Worm (Caenorhabditis elegans) whole organism, mixed stage, embryonic: ENCODE measurements around the gene T07D4.5.

Experiments used
- M03D4.4 ChIP-seq: sonication (generic microtip); optimal IDR thresholded peaks from 2 replicates; lab custom pipeline; 2017; ENCODE audit warnings: mild to moderate bottlenecking, missing genetic modification characterization, missing compliant biosample characterization
- bed-3 ChIP-seq: fragments of 200-800 bp; sonication (Bioruptor generic); optimal IDR thresholded peaks from 3 replicates; lab custom pipeline; 2018; ENCODE audit warnings: mild to moderate bottlenecking, missing genetic modification characterization, moderate library complexity, missing compliant biosample characterization
- blmp-1 ChIP-seq: fragments of 150-350 bp; optimal IDR thresholded peaks from 2 replicates; lab custom pipeline; 2014; ENCODE audit warnings: missing biosample characterization, missing genetic modification characterization
- ceh-39 ChIP-seq: fragments of 150-350 bp; optimal IDR thresholded peaks from 2 replicates; lab custom pipeline; 2014; ENCODE audit warnings: missing biosample characterization, missing genetic modification characterization
- ceh-43 ChIP-seq: fragments of 200-800 bp; sonication (Bioruptor generic); optimal IDR thresholded peaks from 2 replicates; lab custom pipeline; 2018; ENCODE audit warnings: mild to moderate bottlenecking, missing genetic modification characterization, moderate library complexity, missing compliant biosample characterization
- ceh-83 ChIP-seq: fragments of 200-800 bp; sonication (Bioruptor generic); optimal IDR thresholded peaks from 2 replicates; lab custom pipeline; 2018; ENCODE audit warnings: mild to moderate bottlenecking, missing genetic modification characterization, missing compliant biosample characterization
- ces-1 ChIP-seq: fragments of 150-350 bp; optimal IDR thresholded peaks from 2 replicates; lab custom pipeline; 2014; ENCODE audit warnings: missing biosample characterization, missing genetic modification reagents, missing genetic modification characterization
- elt-1 ChIP-seq: sonication (generic microtip); optimal IDR thresholded peaks from 2 replicates; lab custom pipeline; 2017; ENCODE audit warnings: missing genetic modification characterization, mild to moderate bottlenecking, missing compliant biosample characterization, antibody characterized with exemption, moderate library complexity, borderline replicate concordance; ENCODE audit not compliant: insufficient read depth
- elt-3 ChIP-seq: fragments of 150-350 bp; optimal IDR thresholded peaks from 2 replicates; lab custom pipeline; 2014; ENCODE audit warnings: missing biosample characterization, missing genetic modification characterization
- flh-1 ChIP-seq: fragments of 200-800 bp; sonication (Bioruptor generic); optimal IDR thresholded peaks from 2 replicates; lab custom pipeline; 2018; ENCODE audit warnings: mild to moderate bottlenecking, missing genetic modification characterization, moderate library complexity, missing compliant biosample characterization
- ham-2 ChIP-seq: fragments of 200-800 bp; sonication (Bioruptor generic); optimal IDR thresholded peaks from 2 replicates; lab custom pipeline; 2018; ENCODE audit warnings: mild to moderate bottlenecking, missing genetic modification characterization, missing compliant biosample characterization
- hlh-1 ChIP-seq: fragments of 150-350 bp; optimal IDR thresholded peaks from 2 replicates; lab custom pipeline; 2014; ENCODE audit warnings: missing biosample characterization, missing genetic modification reagents, missing genetic modification characterization
- lin-13 ChIP-seq: fragments of 150-350 bp; optimal IDR thresholded peaks from 2 replicates; lab custom pipeline; 2014; ENCODE audit warnings: missing biosample characterization, missing genetic modification characterization
- lin-32 ChIP-seq: fragments of 200-800 bp; sonication (Bioruptor generic); optimal IDR thresholded peaks from 2 replicates; lab custom pipeline; 2018; ENCODE audit warnings: mild to moderate bottlenecking, missing genetic modification characterization, missing compliant biosample characterization
- lsy-2 ChIP-seq: fragments of 150-350 bp; optimal IDR thresholded peaks from 2 replicates; lab custom pipeline; 2014; ENCODE audit warnings: missing biosample characterization, missing genetic modification characterization
- mab-5 ChIP-seq: fragments of 150-350 bp; optimal IDR thresholded peaks from 2 replicates; lab custom pipeline; 2014; ENCODE audit warnings: missing biosample characterization, missing genetic modification characterization
- mep-1 ChIP-seq: fragments of 150-350 bp; optimal IDR thresholded peaks from 2 replicates; lab custom pipeline; 2017; ENCODE audit warnings: missing biosample characterization, missing genetic modification reagents, missing genetic modification characterization, inconsistent platforms
- mls-2 ChIP-seq: sonication (generic microtip); optimal IDR thresholded peaks from 2 replicates; lab custom pipeline; 2016; ENCODE audit warnings: mild to moderate bottlenecking, missing genetic modification characterization, moderate library complexity, missing compliant biosample characterization
- nhr-12 ChIP-seq: fragments of 150-350 bp; optimal IDR thresholded peaks from 2 replicates; lab custom pipeline; 2014; ENCODE audit warnings: missing biosample characterization, missing genetic modification characterization
- nhr-2 ChIP-seq: fragments of 150-350 bp; optimal IDR thresholded peaks from 2 replicates; lab custom pipeline; 2014; ENCODE audit warnings: missing biosample characterization, missing genetic modification characterization
- nhr-237 ChIP-seq: fragments of 150-350 bp; optimal IDR thresholded peaks from 2 replicates; lab custom pipeline; 2014; ENCODE audit warnings: missing biosample characterization, missing genetic modification characterization
- nhr-28 ChIP-seq: fragments of 150-350 bp; optimal IDR thresholded peaks from 2 replicates; lab custom pipeline; 2014; ENCODE audit warnings: missing biosample characterization, missing genetic modification characterization
- nhr-76 ChIP-seq: sonication (generic microtip); optimal IDR thresholded peaks from 2 replicates; lab custom pipeline; 2017; ENCODE audit warnings: missing biosample characterization, missing genetic modification characterization
- pha-4 ChIP-seq: fragments of 150-350 bp; optimal IDR thresholded peaks from 2 replicates; lab custom pipeline; 2018; ENCODE audit warnings: missing biosample characterization, missing genetic modification reagents, missing genetic modification characterization
- sem-2 ChIP-seq: fragments of 200-800 bp; sonication (Bioruptor generic); optimal IDR thresholded peaks from 2 replicates; lab custom pipeline; 2018; ENCODE audit warnings: mild to moderate bottlenecking, missing genetic modification characterization, missing compliant biosample characterization
- tbx-8 ChIP-seq: fragments of 200-800 bp; sonication (Bioruptor generic); optimal IDR thresholded peaks from 2 replicates; lab custom pipeline; 2018; ENCODE audit warnings: mild to moderate bottlenecking, missing genetic modification characterization, moderate library complexity, missing compliant biosample characterization
- unc-120 ChIP-seq: sonication (generic microtip); optimal IDR thresholded peaks from 2 replicates; lab custom pipeline; 2017; ENCODE audit warnings: missing genetic modification characterization, missing compliant biosample characterization; ENCODE audit not compliant: poor library complexity, severe bottlenecking
- unc-39 ChIP-seq: fragments of 150-350 bp; optimal IDR thresholded peaks from 2 replicates; lab custom pipeline; 2014; ENCODE audit warnings: missing biosample characterization, missing genetic modification characterization
- unc-62 ChIP-seq: fragments of 150-350 bp; optimal IDR thresholded peaks from 2 replicates; lab custom pipeline; 2014; ENCODE audit warnings: missing biosample characterization, missing genetic modification reagents, missing genetic modification characterization
- zip-8 ChIP-seq: fragments of 150-350 bp; optimal IDR thresholded peaks from 2 replicates; lab custom pipeline; 2014; ENCODE audit warnings: missing biosample characterization, missing genetic modification characterization
- ztf-11 ChIP-seq: fragments of 150-350 bp; optimal IDR thresholded peaks from 2 replicates; lab custom pipeline; 2014; ENCODE audit warnings: missing biosample characterization, missing genetic modification characterization

Gene T07D4.5

DNA sequence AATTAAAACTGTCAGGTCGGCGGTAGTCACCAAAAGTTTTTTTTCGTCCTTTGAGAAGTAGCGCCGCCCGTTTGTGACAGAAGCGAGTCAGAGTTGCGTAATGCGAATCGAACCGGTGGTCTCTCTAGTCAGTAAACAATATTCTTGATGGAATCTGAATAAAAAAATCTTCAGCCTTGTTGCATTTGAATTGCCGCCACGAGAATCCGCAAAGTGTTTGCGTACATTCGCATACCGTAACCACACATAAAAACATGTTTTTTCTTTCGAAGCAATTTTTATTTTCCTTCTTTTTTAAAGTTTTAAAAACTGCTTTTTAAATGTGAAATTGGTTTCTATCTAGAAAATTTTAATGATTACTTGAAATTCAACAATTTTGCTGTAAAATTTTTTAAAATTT, 6.9 kb upstream of the T07D4.5 start:
- TF ChIP-seq lsy-2 (tag; lab: Kevin White, UChicago), result peak; percentile 63
- TF ChIP-seq M03D4.4 (tag; lab: Kevin White, UChicago), result no peak

DNA sequence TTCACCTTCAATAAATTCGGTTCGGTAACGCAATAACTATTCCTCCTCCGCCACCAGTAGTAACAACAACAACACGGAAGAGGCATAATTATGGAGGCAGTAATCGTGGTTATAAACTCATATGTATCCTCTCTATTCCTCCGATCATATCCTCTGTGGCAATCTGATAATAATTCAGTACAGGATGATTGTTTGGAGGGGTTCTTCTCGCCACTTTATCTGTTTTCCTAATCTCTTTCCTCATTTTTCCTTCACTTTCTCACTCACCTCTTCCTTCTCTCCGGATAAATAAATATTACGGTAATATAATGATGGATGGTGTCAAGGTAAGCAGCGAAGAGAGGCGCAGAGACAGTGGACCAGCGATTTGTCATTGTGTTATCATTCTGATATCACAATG, 6.4 kb upstream of the T07D4.5 start:
- TF ChIP-seq nhr-12 (tag; lab: Kevin White, UChicago), result no peak
- no peak for TF ChIP-seq hlh-1 (tag; lab: Kevin White, UChicago)
- no peak for TF ChIP-seq zip-8 (tag; lab: Kevin White, UChicago)
- no peak for TF ChIP-seq ham-2
- no peak for TF ChIP-seq blmp-1 (tag; lab: Kevin White, UChicago)
- peak; percentile 57 for TF ChIP-seq unc-62
- no peak for TF ChIP-seq nhr-237
- TF ChIP-seq elt-1 (tag; lab: Kevin White, UChicago), result peak; percentile 91
- no peak for TF ChIP-seq pha-4 (tag; lab: Kevin White, UChicago)
- peak; percentile 41 for TF ChIP-seq elt-3 (tag; lab: Kevin White, UChicago)
- no peak for TF ChIP-seq ceh-39 (tag; lab: Kevin White, UChicago)
- TF ChIP-seq mep-1, result no peak
- no peak for TF ChIP-seq unc-120 (tag; lab: Kevin White, UChicago)
- TF ChIP-seq ces-1 (GFP tag; lab: Kevin White, UChicago), result no peak
- TF ChIP-seq lin-13 (tag; lab: Kevin White, UChicago), result no peak
- TF ChIP-seq ceh-83, result no peak
- no peak for TF ChIP-seq mls-2 (tag; lab: Kevin White, UChicago)
- TF ChIP-seq nhr-76 (tag; lab: Kevin White, UChicago), result no peak
- TF ChIP-seq bed-3, result no peak
- no peak for TF ChIP-seq unc-39
- TF ChIP-seq lin-32 (GFP tag; lab: Kevin White, UChicago), result no peak
- no peak for TF ChIP-seq lsy-2 (tag; lab: Kevin White, UChicago)
- no peak for TF ChIP-seq flh-1 (GFP tag; lab: Kevin White, UChicago)
- no peak for TF ChIP-seq ceh-43 (GFP tag; lab: Kevin White, UChicago)

DNA sequence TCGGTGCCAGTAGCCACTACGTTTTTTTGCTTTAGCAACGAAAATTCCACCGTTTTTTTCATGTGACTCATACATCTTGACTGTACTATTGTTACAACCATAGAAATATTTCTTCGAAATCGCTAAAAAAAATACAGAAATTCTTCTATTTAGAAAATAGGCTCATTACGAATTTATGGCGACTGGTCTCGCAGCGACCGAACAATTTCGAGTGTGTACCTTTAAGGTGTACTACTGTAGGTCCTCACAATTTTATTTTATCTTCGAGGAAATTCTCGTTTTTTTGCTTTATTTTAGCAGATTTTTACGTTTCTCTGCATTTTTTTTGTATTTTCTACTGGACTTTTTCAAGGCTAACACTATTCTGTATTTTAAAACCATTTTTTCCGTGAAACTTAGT, 5.9 kb upstream of the T07D4.5 start:
- no peak for TF ChIP-seq M03D4.4 (tag; lab: Kevin White, UChicago)
- no peak for TF ChIP-seq sem-2 (GFP tag; lab: Kevin White, UChicago)
- TF ChIP-seq unc-62, result no peak
- no peak for TF ChIP-seq pha-4 (tag; lab: Kevin White, UChicago)
- no peak for TF ChIP-seq lsy-2 (tag; lab: Kevin White, UChicago)

DNA sequence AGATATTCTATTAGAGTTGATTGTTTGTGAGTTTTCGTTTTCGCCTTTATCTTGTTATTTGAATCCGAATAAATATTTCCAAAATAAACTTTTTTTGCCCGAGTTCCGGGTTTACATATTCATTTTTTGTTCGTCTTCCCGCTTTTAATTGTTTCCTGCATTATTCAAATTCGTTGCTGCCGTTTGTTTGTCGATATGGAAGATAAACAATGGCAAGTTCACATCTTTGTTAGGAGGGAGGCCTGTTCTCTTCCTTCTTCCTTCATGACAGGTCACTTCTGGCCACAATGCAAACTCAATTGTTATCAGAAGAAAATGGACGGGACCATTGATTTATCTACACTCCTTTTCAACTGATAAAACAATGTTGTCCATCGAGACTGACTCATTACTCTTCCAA, 5.5 kb upstream of the T07D4.5 start:
- TF ChIP-seq flh-1 (GFP tag; lab: Kevin White, UChicago) (no peak), zip-8 (tag; lab: Kevin White, UChicago) (no peak), sem-2 (GFP tag; lab: Kevin White, UChicago) (no peak), mab-5 (no peak), nhr-237 (no peak), unc-62 (no peak), ces-1 (GFP tag; lab: Kevin White, UChicago) (no peak), M03D4.4 (tag; lab: Kevin White, UChicago) (no peak), nhr-76 (tag; lab: Kevin White, UChicago) (no peak), bed-3 (no peak), tbx-8 (no peak), lin-13 (tag; lab: Kevin White, UChicago) (no peak), nhr-2 (no peak), mep-1 (no peak), ceh-43 (GFP tag; lab: Kevin White, UChicago) (no peak), mls-2 (tag; lab: Kevin White, UChicago) (no peak), elt-1 (tag; lab: Kevin White, UChicago) (no peak), ceh-39 (tag; lab: Kevin White, UChicago) (no peak), elt-3 (tag; lab: Kevin White, UChicago) (no peak)
- TF ChIP-seq, all 35 proteins: peak for 0

DNA sequence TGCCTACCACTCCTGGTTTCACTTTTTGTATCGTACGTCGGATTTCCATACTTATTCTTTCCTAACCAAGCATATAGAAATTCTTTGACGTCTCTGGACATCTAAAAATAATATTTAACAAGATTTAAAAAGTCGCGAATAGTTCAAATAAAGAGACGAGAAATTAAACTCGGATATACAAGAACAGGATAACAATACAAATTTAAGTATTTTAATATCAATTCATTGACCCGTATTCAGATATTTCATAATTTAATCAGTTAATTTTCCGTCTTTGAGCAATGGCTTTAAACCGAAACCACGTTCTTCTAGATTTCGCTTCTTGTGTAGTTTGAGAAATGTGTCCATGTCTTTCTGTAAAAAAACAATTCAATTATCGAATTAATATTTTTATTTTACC, 573 bp downstream of the T07D4.5 start, which contains the start of gene rha-1:
Gene rha-1 (minus strand): TSS at position 101 of the 400 bp plus-strand sequence.
- TF ChIP-seq mab-5, result no peak
- TF ChIP-seq nhr-28 (tag; lab: Kevin White, UChicago), result no peak
- no peak for TF ChIP-seq zip-8 (tag; lab: Kevin White, UChicago)
- TF ChIP-seq nhr-12 (tag; lab: Kevin White, UChicago), result no peak
- TF ChIP-seq ces-1 (GFP tag; lab: Kevin White, UChicago), result no peak
- TF ChIP-seq lin-32 (GFP tag; lab: Kevin White, UChicago), result no peak
- no peak for TF ChIP-seq lin-13 (tag; lab: Kevin White, UChicago)
- TF ChIP-seq mls-2 (tag; lab: Kevin White, UChicago), result no peak
- no peak for TF ChIP-seq ham-2
- no peak for TF ChIP-seq nhr-76 (tag; lab: Kevin White, UChicago)
- TF ChIP-seq bed-3, result no peak
- TF ChIP-seq ceh-39 (tag; lab: Kevin White, UChicago), result no peak
- no peak for TF ChIP-seq tbx-8
- TF ChIP-seq nhr-237, result no peak
- TF ChIP-seq flh-1 (GFP tag; lab: Kevin White, UChicago), result no peak
- no peak for TF ChIP-seq ztf-11 (tag; lab: Kevin White, UChicago)
